Worm (Caenorhabditis elegans) whole organism, L4/young adult: ENCODE results near the gene nhr-143.

Experiments used
- W03F9.2 ChIP-seq: fragments of 150-350 bp; optimal IDR thresholded peaks from 2 replicates; lab custom pipeline; 2014; ENCODE audit warnings: missing biosample characterization, missing genetic modification characterization
- dao-5 ChIP-seq: sonication (generic microtip); optimal IDR thresholded peaks from 2 replicates; lab custom pipeline; 2016; ENCODE audit warnings: missing genotype, missing genetic modification characterization, moderate library complexity, missing compliant biosample characterization

- TF ChIP-seq dao-5 (tag; lab: Kevin White, UChicago) (no peak), W03F9.2 (tag; lab: Kevin White, UChicago) (no peak)
Measured at ce11 chrV:8966086-8966485, 8.7 kb downstream of the nhr-143 start, which contains the start of gene nhr-219.
